Worm (Caenorhabditis elegans) whole organism, L1 larva: ENCODE results near the gene Y46G5A.34.
A peak's percentile ranks its signal among the peaks of the same experiment; 100 is the strongest.

Experiments
- C34B4.2 ChIP-seq: sonication (generic microtip); optimal IDR thresholded peaks from 2 replicates; lab custom pipeline; 2017; ENCODE audit warnings: mild to moderate bottlenecking, missing genetic modification characterization, missing compliant biosample characterization
- alr-1 ChIP-seq: fragments of 200-800 bp; sonication (Bioruptor generic); optimal IDR thresholded peaks from 2 replicates; lab custom pipeline; 2018; ENCODE audit warnings: borderline replicate concordance, mild to moderate bottlenecking, missing genetic modification characterization, missing compliant biosample characterization
- blmp-1 ChIP-seq: fragments of 150-350 bp; optimal IDR thresholded peaks from 2 replicates; lab custom pipeline; 2014; ENCODE audit warnings: missing biosample characterization, missing genetic modification characterization
- ceh-88 ChIP-seq: fragments of 200-800 bp; sonication (Bioruptor generic); IDR thresholded peaks from 2 replicates; pipeline ENCODE4 v1.3.6; 2022; ENCODE audit warnings: missing genetic modification characterization, missing compliant biosample characterization
- efl-1 ChIP-seq, 4 experiments: fragments of 150-350 bp; optimal IDR thresholded peaks in 3 of 4; peaks in 1 of 4; 1 replicate in 1 of 4; 2 replicates in 3 of 4; lab custom pipeline; 2014; ENCODE audit warnings: missing biosample characterization in 2 of 4, missing genetic modification characterization in 2 of 4, missing genetic modification reagents in 2 of 4
- elt-2 ChIP-seq: sonication (generic microtip); optimal IDR thresholded peaks from 2 replicates; lab custom pipeline; 2016; ENCODE audit warnings: missing genetic modification characterization, mild to moderate bottlenecking, inconsistent platforms, missing compliant biosample characterization, missing genetic modification reagents
- elt-3 ChIP-seq, 6 experiments: fragments of 150-350 bp in 1 of 6; sonication (generic microtip); optimal IDR thresholded peaks; 2 replicates each; lab custom pipeline; 2017 to 2018; ENCODE audit warnings: missing biosample characterization in 6 of 6, missing genetic modification characterization in 6 of 6, inconsistent platforms in 1 of 6
- ets-5 ChIP-seq: fragments of 200-800 bp; sonication (Bioruptor generic); IDR thresholded peaks from 2 replicates; pipeline ENCODE4 v1.3.6; 2022; ENCODE audit warnings: missing genetic modification characterization, missing compliant biosample characterization
- fkh-10 ChIP-seq: sonication (generic microtip); optimal IDR thresholded peaks from 2 replicates; lab custom pipeline; 2017; ENCODE audit warnings: missing biosample characterization, missing genetic modification reagents, missing genetic modification characterization
- fkh-4 ChIP-seq: sonication (generic microtip); optimal IDR thresholded peaks from 2 replicates; lab custom pipeline; 2016; ENCODE audit warnings: missing compliant biosample characterization, missing genetic modification characterization, borderline replicate concordance
- grh-1 ChIP-seq: fragments of 200-800 bp; sonication (Bioruptor generic); IDR thresholded peaks from 2 replicates; pipeline ENCODE4 v1.3.6; 2022; ENCODE audit warnings: missing genetic modification reagents, missing genetic modification characterization, missing compliant biosample characterization
- hpl-2 ChIP-seq: fragments of 150-350 bp; optimal IDR thresholded peaks from 2 replicates; lab custom pipeline; 2014; ENCODE audit warnings: missing biosample characterization, missing genetic modification reagents, missing genetic modification characterization
- lin-14 ChIP-seq: fragments of 200-800 bp; sonication (Bioruptor generic); optimal IDR thresholded peaks from 2 replicates; lab custom pipeline; 2018; ENCODE audit warnings: mild to moderate bottlenecking, missing genetic modification characterization, moderate library complexity, missing compliant biosample characterization
- lin-35 ChIP-seq, 2 experiments: fragments of 150-350 bp; optimal IDR thresholded peaks; 2 replicates each; lab custom pipeline; 2014; ENCODE audit warnings: missing biosample characterization in 2 of 2, missing genetic modification characterization in 2 of 2, missing genetic modification reagents in 2 of 2
- mdl-1 ChIP-seq, 2 experiments: fragments of 150-350 bp; optimal IDR thresholded peaks; 2 replicates each; lab custom pipeline; 2014 to 2017; ENCODE audit warnings: missing biosample characterization in 2 of 2, missing genetic modification characterization in 2 of 2, inconsistent platforms in 1 of 2
- mef-2 ChIP-seq: fragments of 150-350 bp; optimal IDR thresholded peaks from 2 replicates; lab custom pipeline; 2014; ENCODE audit warnings: missing biosample characterization, missing genetic modification characterization
- nhr-71 ChIP-seq: sonication (generic microtip); optimal IDR thresholded peaks from 2 replicates; lab custom pipeline; 2016; ENCODE audit warnings: mild to moderate bottlenecking, missing genetic modification characterization, moderate library complexity, missing compliant biosample characterization
- nhr-85 ChIP-seq: sonication (generic microtip); peaks from one replicate; lab custom pipeline; 2016; ENCODE audit warnings: missing genetic modification characterization, inconsistent platforms, missing compliant biosample characterization
- pax-3 ChIP-seq: fragments of 200-800 bp; sonication (Bioruptor generic); optimal IDR thresholded peaks from 2 replicates; lab custom pipeline; 2018; ENCODE audit warnings: mild to moderate bottlenecking, missing genetic modification characterization, moderate library complexity, missing compliant biosample characterization
- pqm-1 ChIP-seq: sonication (generic microtip); optimal IDR thresholded peaks from 3 replicates; lab custom pipeline; 2017; ENCODE audit warnings: missing biosample characterization, missing genetic modification characterization
- skn-1 ChIP-seq: fragments of 150-350 bp; optimal IDR thresholded peaks from 2 replicates; lab custom pipeline; 2014; ENCODE audit warnings: missing biosample characterization, missing genetic modification characterization
- sox-4 ChIP-seq: sonication (generic microtip); optimal IDR thresholded peaks from 2 replicates; lab custom pipeline; 2016; ENCODE audit warnings: missing genetic modification characterization, missing compliant biosample characterization
- sup-37 ChIP-seq: fragments of 200-800 bp; sonication (Bioruptor generic); optimal IDR thresholded peaks from 2 replicates; lab custom pipeline; 2018; ENCODE audit warnings: mild to moderate bottlenecking, missing genetic modification characterization, missing compliant biosample characterization
- swsn-7 ChIP-seq: sonication (generic microtip); optimal IDR thresholded peaks from 2 replicates; lab custom pipeline; 2016; ENCODE audit warnings: missing genetic modification characterization, missing compliant biosample characterization
- tbx-2 ChIP-seq: sonication (generic microtip); optimal IDR thresholded peaks from 2 replicates; lab custom pipeline; 2016; ENCODE audit warnings: missing genetic modification characterization, missing compliant biosample characterization
- unc-30 ChIP-seq: sonication (generic microtip); optimal IDR thresholded peaks from 2 replicates; lab custom pipeline; 2017; ENCODE audit warnings: missing biosample characterization, missing genetic modification characterization
- unc-86 ChIP-seq: sonication (generic microtip); optimal IDR thresholded peaks from 2 replicates; lab custom pipeline; 2016; ENCODE audit warnings: missing genetic modification characterization, missing compliant biosample characterization
- vab-15 ChIP-seq: sonication (generic microtip); optimal IDR thresholded peaks from 2 replicates; lab custom pipeline; 2017; ENCODE audit warnings: missing genotype, mild to moderate bottlenecking, missing genetic modification characterization, missing compliant biosample characterization
- xbp-1 ChIP-seq: sonication (generic microtip); optimal IDR thresholded peaks from 2 replicates; lab custom pipeline; 2016; ENCODE audit warnings: missing genetic modification characterization, missing compliant biosample characterization
- zip-4 ChIP-seq: fragments of 200-800 bp; sonication (Bioruptor generic); optimal IDR thresholded peaks from 2 replicates; lab custom pipeline; 2018; ENCODE audit warnings: mild to moderate bottlenecking, missing genetic modification characterization, moderate library complexity, missing compliant biosample characterization
- ztf-4 ChIP-seq: fragments of 150-350 bp; optimal IDR thresholded peaks from 2 replicates; lab custom pipeline; 2014; ENCODE audit warnings: missing biosample characterization, missing genetic modification characterization

Y46G5A.34 gene

DNA sequence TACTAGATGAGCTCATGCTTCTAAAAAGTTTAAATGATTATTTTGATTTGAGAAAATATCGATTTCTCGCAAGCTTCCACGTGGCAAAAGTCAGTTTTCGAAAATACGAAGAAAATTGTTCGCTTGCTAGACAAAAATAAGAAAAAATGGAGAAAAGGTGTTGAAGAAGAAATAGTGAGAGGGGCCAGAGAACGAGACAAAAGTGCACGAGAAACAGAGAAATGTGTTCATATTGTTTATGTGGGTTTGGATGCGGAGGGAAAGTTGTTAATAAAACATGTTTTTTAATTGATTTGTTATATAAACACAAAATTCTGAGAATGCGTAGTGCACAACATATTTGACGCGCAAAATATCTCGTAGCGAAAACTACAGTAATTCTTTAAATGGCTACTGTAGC is 8.9 kb downstream of the Y46G5A.34 start, which contains the start of gene Y46G5A.15:
Gene Y46G5A.15 (minus strand): TSS at position 26 of the 400 bp plus-strand sequence.
- TF ChIP-seq efl-1 (optimal IDR thresholded peaks at IDR 0.05; lab: Kevin White, UChicago): no peak
- TF ChIP-seq efl-1 (GFP tag; optimal IDR thresholded peaks at IDR 0.05 in 1 of 2; lab: Kevin White, UChicago): peak in 1 of 2 experiments; percentile 30
- TF ChIP-seq ceh-88: no peak

ce11 chrII:12787831-12788248 is 11.4 kb downstream of the Y46G5A.34 start, which contains the start of gene alkb-7:
alkb-7 (minus strand) TSS chrII:12788153.
- no peak for TF ChIP-seq lin-35 (GFP tag; optimal IDR thresholded peaks at IDR 0.05; lab: Kevin White, UChicago)
- TF ChIP-seq fkh-10 (GFP tag; lab: Kevin White, UChicago): no peak
- no peak for TF ChIP-seq tbx-2 (tag; lab: Kevin White, UChicago)
- no peak for TF ChIP-seq lin-14 (GFP tag; lab: Kevin White, UChicago)
- peak; percentile 2 for TF ChIP-seq ztf-4
- TF ChIP-seq grh-1: no peak
- no peak for TF ChIP-seq efl-1 (optimal IDR thresholded peaks at IDR 0.05; lab: Kevin White, UChicago)
- TF ChIP-seq efl-1 (GFP tag; optimal IDR thresholded peaks at IDR 0.05 in 1 of 2; lab: Kevin White, UChicago): peak in 1 of 2 experiments; percentile 70
- TF ChIP-seq unc-86 (tag; lab: Kevin White, UChicago): no peak
- TF ChIP-seq alr-1 (tag; lab: Kevin White, UChicago): no peak
- peak; percentile 9 for TF ChIP-seq sup-37 (GFP tag; lab: Kevin White, UChicago)

ce11 chrII:12789497-12789896 is 13.0 kb downstream of the Y46G5A.34 start:
- TF ChIP-seq swsn-7 (tag; lab: Kevin White, UChicago) (no peak), fkh-10 (GFP tag; lab: Kevin White, UChicago) (no peak)

DNA sequence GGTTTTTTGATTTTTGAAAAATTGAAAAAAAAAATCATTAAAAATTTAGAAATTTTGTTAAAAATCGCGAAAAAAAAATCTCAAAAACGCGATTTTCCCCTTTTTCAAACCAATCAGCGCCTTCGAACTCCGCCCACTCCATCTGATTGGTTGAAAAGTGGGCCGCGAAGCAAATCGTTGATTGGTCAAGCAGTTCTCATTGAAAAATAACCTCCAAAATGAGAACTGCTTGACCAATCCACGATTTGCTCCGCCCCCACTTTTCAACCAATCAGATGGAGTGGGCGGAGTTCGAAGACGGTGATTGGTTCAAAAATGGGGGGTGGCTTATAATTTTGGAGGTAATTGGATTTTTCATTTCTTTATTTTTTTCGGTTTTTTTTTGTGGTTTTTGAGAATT is 13.9 kb downstream of the Y46G5A.34 start:
- TF ChIP-seq fkh-4 (tag; lab: Kevin White, UChicago) (no peak), vab-15 (no peak), ets-5 (GFP tag; lab: Robert Waterston, UW) (no peak), pax-3 (tag; lab: Kevin White, UChicago) (no peak), zip-4 (GFP tag; lab: Kevin White, UChicago) (no peak), sox-4 (tag; lab: Kevin White, UChicago) (no peak), pqm-1 (tag; lab: Kevin White, UChicago) (no peak), unc-30 (tag; lab: Kevin White, UChicago) (no peak), mdl-1 (tag; optimal IDR thresholded peaks at IDR 0.05; lab: Kevin White, UChicago) (no peak), blmp-1 (tag; lab: Kevin White, UChicago) (no peak), hpl-2 (GFP tag; lab: Kevin White, UChicago) (no peak), C34B4.2 (no peak), xbp-1 (no peak), efl-1 (optimal IDR thresholded peaks at IDR 0.05; lab: Kevin White, UChicago) (no peak), efl-1 (GFP tag; optimal IDR thresholded peaks at IDR 0.05 in 1 of 2; lab: Kevin White, UChicago) (no peak), skn-1 (tag; lab: Kevin White, UChicago) (no peak), nhr-71 (tag; lab: Kevin White, UChicago) (no peak)

ce11 chrII:12795188-12795587 is 18.7 kb downstream of the Y46G5A.34 start:
- TF ChIP-seq mef-2 (tag; lab: Kevin White, UChicago) (no peak), efl-1 (optimal IDR thresholded peaks at IDR 0.05; lab: Kevin White, UChicago) (no peak), efl-1 (GFP tag; optimal IDR thresholded peaks at IDR 0.05 in 1 of 2; lab: Kevin White, UChicago) (peak in 1 of 2 experiments; percentile 7)

- peak; percentile 29 for TF ChIP-seq nhr-85
- peak; percentile 1 for TF ChIP-seq nhr-71 (tag; lab: Kevin White, UChicago)
- peak; percentile 21 for TF ChIP-seq elt-2 (tag; lab: Kevin White, UChicago)
- TF ChIP-seq elt-3 (tag; optimal IDR thresholded peaks at IDR 0.05; lab: Kevin White, UChicago): no peak
Observed at ce11 chrII:12796040-12796502, 19.6 kb downstream of the Y46G5A.34 start, which contains the start of gene cpt-1. cpt-1 (minus strand) TSS chrII:12796452.
